Worm (Caenorhabditis elegans) whole organism, L1 larva: ENCODE data around the gene T13H5.1.

ENCODE experiments used
- C16A3.4 ChIP-seq: fragments of 150-350 bp; optimal IDR thresholded peaks from 2 replicates; lab custom pipeline; 2014; ENCODE audit warnings: missing biosample characterization, missing genetic modification characterization
- C34B4.2 ChIP-seq: sonication (generic microtip); optimal IDR thresholded peaks from 2 replicates; lab custom pipeline; 2017; ENCODE audit warnings: mild to moderate bottlenecking, missing genetic modification characterization, missing compliant biosample characterization
- F16B12.6 ChIP-seq: fragments of 150-350 bp; optimal IDR thresholded peaks from 2 replicates; lab custom pipeline; 2014; ENCODE audit warnings: missing biosample characterization, missing genetic modification characterization
- ceh-63 ChIP-seq: fragments of 200-800 bp; sonication (Bioruptor generic); optimal IDR thresholded peaks from 2 replicates; lab custom pipeline; 2018; ENCODE audit warnings: mild to moderate bottlenecking, missing genetic modification characterization, missing compliant biosample characterization
- ceh-88 ChIP-seq: fragments of 200-800 bp; sonication (Bioruptor generic); IDR thresholded peaks from 2 replicates; pipeline ENCODE4 v1.3.6; 2022; ENCODE audit warnings: missing genetic modification characterization, missing compliant biosample characterization
- ces-1 ChIP-seq: fragments of 150-350 bp; optimal IDR thresholded peaks from 2 replicates; lab custom pipeline; 2014; ENCODE audit warnings: missing biosample characterization, missing genetic modification reagents, missing genetic modification characterization
- dsc-1 ChIP-seq: sonication (generic microtip); optimal IDR thresholded peaks from 2 replicates; lab custom pipeline; 2016; ENCODE audit warnings: mild to moderate bottlenecking, missing genetic modification characterization, missing compliant biosample characterization
- efl-1 ChIP-seq, 4 experiments: fragments of 150-350 bp; optimal IDR thresholded peaks in 3 of 4; peaks in 1 of 4; 1 replicate in 1 of 4; 2 replicates in 3 of 4; lab custom pipeline; 2014; ENCODE audit warnings: missing biosample characterization in 2 of 4, missing genetic modification characterization in 2 of 4, missing genetic modification reagents in 2 of 4
- elt-2 ChIP-seq: sonication (generic microtip); optimal IDR thresholded peaks from 2 replicates; lab custom pipeline; 2016; ENCODE audit warnings: missing genetic modification characterization, mild to moderate bottlenecking, inconsistent platforms, missing compliant biosample characterization, missing genetic modification reagents
- ets-5 ChIP-seq: fragments of 200-800 bp; sonication (Bioruptor generic); IDR thresholded peaks from 2 replicates; pipeline ENCODE4 v1.3.6; 2022; ENCODE audit warnings: missing genetic modification characterization, missing compliant biosample characterization
- fos-1 ChIP-seq: fragments of 150-350 bp; optimal IDR thresholded peaks from 2 replicates; lab custom pipeline; 2014; ENCODE audit warnings: missing biosample characterization, missing genetic modification characterization
- hlh-17 ChIP-seq: fragments of 200-800 bp; sonication (Bioruptor generic); optimal IDR thresholded peaks from 2 replicates; lab custom pipeline; 2018; ENCODE audit warnings: missing genetic modification characterization, mild to moderate bottlenecking, missing compliant biosample characterization, moderate library complexity, borderline replicate concordance
- hlh-4 ChIP-seq: sonication (generic microtip); optimal IDR thresholded peaks from 2 replicates; lab custom pipeline; 2016; ENCODE audit warnings: mild to moderate bottlenecking, missing genetic modification characterization, missing compliant biosample characterization
- jun-1 ChIP-seq: fragments of 150-350 bp; optimal IDR thresholded peaks from 2 replicates; lab custom pipeline; 2014; ENCODE audit warnings: missing biosample characterization, missing genetic modification reagents, missing genetic modification characterization
- lin-13 ChIP-seq: fragments of 150-350 bp; optimal IDR thresholded peaks from 2 replicates; lab custom pipeline; 2014; ENCODE audit warnings: missing biosample characterization, missing genetic modification reagents, missing genetic modification characterization
- lin-14 ChIP-seq: fragments of 200-800 bp; sonication (Bioruptor generic); optimal IDR thresholded peaks from 2 replicates; lab custom pipeline; 2018; ENCODE audit warnings: mild to moderate bottlenecking, missing genetic modification characterization, moderate library complexity, missing compliant biosample characterization
- lin-35 ChIP-seq, 2 experiments: fragments of 150-350 bp; optimal IDR thresholded peaks; 2 replicates each; lab custom pipeline; 2014; ENCODE audit warnings: missing biosample characterization in 2 of 2, missing genetic modification characterization in 2 of 2, missing genetic modification reagents in 2 of 2
- lsy-2 ChIP-seq, 2 experiments: fragments of 150-350 bp; optimal IDR thresholded peaks; 2 replicates each; lab custom pipeline; 2014; ENCODE audit warnings: missing biosample characterization in 2 of 2, missing genetic modification characterization in 2 of 2
- mdl-1 ChIP-seq, 2 experiments: fragments of 150-350 bp; optimal IDR thresholded peaks; 2 replicates each; lab custom pipeline; 2014 to 2017; ENCODE audit warnings: missing biosample characterization in 2 of 2, missing genetic modification characterization in 2 of 2, inconsistent platforms in 1 of 2
- nhr-19 ChIP-seq: fragments of 200-800 bp; sonication (Bioruptor generic); conservative IDR thresholded peaks from 2 replicates; pipeline ENCODE4 v1.3.6; 2022; ENCODE audit warnings: missing genetic modification characterization, missing compliant biosample characterization
- nhr-20 ChIP-seq: sonication (generic microtip); optimal IDR thresholded peaks from 2 replicates; lab custom pipeline; 2016; ENCODE audit warnings: mild to moderate bottlenecking, missing genetic modification characterization, missing compliant biosample characterization
- nhr-47 ChIP-seq: sonication (generic microtip); optimal IDR thresholded peaks from 2 replicates; lab custom pipeline; 2016; ENCODE audit warnings: mild to moderate bottlenecking, missing genetic modification characterization, moderate library complexity, missing compliant biosample characterization
- nhr-71 ChIP-seq: sonication (generic microtip); optimal IDR thresholded peaks from 2 replicates; lab custom pipeline; 2016; ENCODE audit warnings: mild to moderate bottlenecking, missing genetic modification characterization, moderate library complexity, missing compliant biosample characterization
- nhr-84 ChIP-seq: sonication (generic microtip); optimal IDR thresholded peaks from 2 replicates; lab custom pipeline; 2017; ENCODE audit warnings: missing biosample characterization, missing genetic modification characterization
- pag-3 ChIP-seq: sonication (generic microtip); optimal IDR thresholded peaks from 2 replicates; lab custom pipeline; 2017; ENCODE audit warnings: missing genetic modification characterization, mild to moderate bottlenecking, missing compliant biosample characterization, antibody characterized with exemption, borderline replicate concordance; ENCODE audit not compliant: insufficient read depth
- rnt-1 ChIP-seq: sonication (generic microtip); optimal IDR thresholded peaks from 2 replicates; lab custom pipeline; 2016; ENCODE audit warnings: mild to moderate bottlenecking, missing genetic modification characterization, moderate library complexity, missing compliant biosample characterization
- snu-23 ChIP-seq: sonication (generic microtip); optimal IDR thresholded peaks from 2 replicates; lab custom pipeline; 2016; ENCODE audit warnings: missing genetic modification characterization, missing compliant biosample characterization
- tbx-2 ChIP-seq: sonication (generic microtip); optimal IDR thresholded peaks from 2 replicates; lab custom pipeline; 2016; ENCODE audit warnings: missing genetic modification characterization, missing compliant biosample characterization
- unc-130 ChIP-seq: fragments of 150-350 bp; optimal IDR thresholded peaks from 2 replicates; lab custom pipeline; 2017; ENCODE audit warnings: missing biosample characterization, missing genetic modification characterization, inconsistent platforms
- unc-86 ChIP-seq: sonication (generic microtip); optimal IDR thresholded peaks from 2 replicates; lab custom pipeline; 2016; ENCODE audit warnings: missing genetic modification characterization, missing compliant biosample characterization
- unc-98 ChIP-seq: fragments of 200-800 bp; sonication (Bioruptor generic); IDR thresholded peaks from 2 replicates; pipeline ENCODE4 v1.3.6; 2022; ENCODE audit warnings: missing genetic modification characterization, missing compliant biosample characterization
- vab-15 ChIP-seq: sonication (generic microtip); optimal IDR thresholded peaks from 2 replicates; lab custom pipeline; 2017; ENCODE audit warnings: missing genotype, mild to moderate bottlenecking, missing genetic modification characterization, missing compliant biosample characterization
- xbp-1 ChIP-seq: sonication (generic microtip); optimal IDR thresholded peaks from 2 replicates; lab custom pipeline; 2016; ENCODE audit warnings: missing genetic modification characterization, missing compliant biosample characterization
- zag-1 ChIP-seq: fragments of 150-350 bp; optimal IDR thresholded peaks from 2 replicates; lab custom pipeline; 2014; ENCODE audit warnings: missing biosample characterization, missing genetic modification characterization
- ztf-11 ChIP-seq, 2 experiments: sonication (generic microtip); optimal IDR thresholded peaks; 2 replicates each; lab custom pipeline; 2016 to 2017; ENCODE audit warnings: missing genetic modification characterization in 2 of 2, missing biosample characterization in 1 of 2, missing compliant biosample characterization in 1 of 2
- ztf-4 ChIP-seq: fragments of 150-350 bp; optimal IDR thresholded peaks from 2 replicates; lab custom pipeline; 2014; ENCODE audit warnings: missing biosample characterization, missing genetic modification characterization

T13H5.1 gene

DNA sequence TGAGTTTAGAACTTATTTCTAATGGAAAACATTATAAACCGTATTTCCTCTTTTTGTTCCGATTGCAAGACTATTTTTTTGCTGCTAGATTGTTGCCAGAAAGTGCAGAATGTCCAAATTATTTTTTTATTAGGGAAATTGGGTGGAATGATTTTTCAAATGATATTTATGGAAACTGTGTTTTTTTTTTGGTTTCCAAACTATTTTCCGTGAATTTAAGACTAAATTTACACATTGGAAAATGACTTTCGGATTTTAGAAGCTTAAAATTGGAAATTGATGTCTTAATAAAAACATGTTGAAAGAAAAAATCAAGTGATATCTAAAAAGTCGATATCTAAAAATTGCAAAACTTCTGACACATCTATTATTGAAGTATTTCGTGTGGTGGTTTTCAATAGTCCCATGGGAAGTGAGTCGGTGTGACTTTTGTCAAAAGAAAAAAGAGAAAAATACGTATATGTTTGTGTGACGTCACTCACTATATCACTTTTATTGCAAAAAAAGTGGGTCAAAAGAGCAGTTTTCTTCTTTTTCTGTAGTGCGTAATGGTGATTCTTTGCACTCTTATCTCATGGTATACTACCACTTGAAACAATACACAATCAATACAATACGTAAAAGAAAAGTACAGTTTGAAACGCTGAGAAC lies 4.7 kb downstream of the T13H5.1 start:
- TF ChIP-seq lin-14 (GFP tag; lab: Kevin White, UChicago) = peak; percentile 58
- no peak for TF ChIP-seq ets-5
- TF ChIP-seq ceh-63 (GFP tag; lab: Kevin White, UChicago) = no peak
- no peak for TF ChIP-seq zag-1
- peak in 1 of 2 experiments; percentile 13 for TF ChIP-seq lsy-2 (tag; optimal IDR thresholded peaks at IDR 0.05; lab: Kevin White, UChicago)
- TF ChIP-seq F16B12.6 (tag; lab: Kevin White, UChicago) = no peak
- no peak for TF ChIP-seq vab-15 (tag; lab: Kevin White, UChicago)
- peak; percentile 23 for TF ChIP-seq nhr-71 (tag; lab: Kevin White, UChicago)

DNA sequence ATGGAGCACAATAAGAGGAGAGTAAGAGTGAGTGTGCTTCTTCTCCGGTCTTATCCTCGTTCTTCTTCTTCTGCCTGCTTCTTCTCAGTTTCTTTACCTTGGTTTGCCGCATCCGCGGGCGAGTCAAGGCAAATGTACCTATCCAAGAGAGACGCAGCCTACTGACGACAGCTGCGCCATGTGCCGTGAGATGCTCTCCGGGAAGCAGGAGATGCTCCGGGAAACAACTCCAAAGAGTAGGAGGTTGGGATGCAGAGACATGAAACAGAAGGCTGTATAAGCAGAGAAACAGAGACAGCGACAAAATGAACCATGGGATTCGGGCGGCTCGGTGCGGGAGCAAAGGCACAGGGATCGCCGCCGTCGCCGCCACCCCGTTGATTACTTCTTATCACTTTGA lies 9.8 kb downstream of the T13H5.1 start:
- TF ChIP-seq nhr-47 (tag; lab: Kevin White, UChicago) (peak; percentile 0), ztf-11 (tag; optimal IDR thresholded peaks at IDR 0.05; lab: Kevin White, UChicago) (no peak), unc-130 (tag; lab: Kevin White, UChicago) (peak; percentile 40), hlh-4 (no peak), elt-2 (tag; lab: Kevin White, UChicago) (no peak), nhr-84 (tag; lab: Kevin White, UChicago) (no peak), tbx-2 (tag; lab: Kevin White, UChicago) (peak; percentile 13), lin-14 (GFP tag; lab: Kevin White, UChicago) (peak; percentile 78), dsc-1 (tag; lab: Kevin White, UChicago) (peak; percentile 8), ces-1 (GFP tag; lab: Kevin White, UChicago) (no peak), nhr-19 (peak; percentile 41), rnt-1 (tag; lab: Kevin White, UChicago) (peak; percentile 74), snu-23 (GFP tag; lab: Kevin White, UChicago) (peak; percentile 56), nhr-71 (tag; lab: Kevin White, UChicago) (peak; percentile 73), nhr-20 (tag; lab: Kevin White, UChicago) (peak; percentile 31), fos-1 (no peak), unc-86 (tag; lab: Kevin White, UChicago) (no peak), lsy-2 (tag; optimal IDR thresholded peaks at IDR 0.05; lab: Kevin White, UChicago) (peak in 1 of 2 experiments; percentile 34), pag-3 (tag; lab: Kevin White, UChicago) (peak; percentile 55)

DNA sequence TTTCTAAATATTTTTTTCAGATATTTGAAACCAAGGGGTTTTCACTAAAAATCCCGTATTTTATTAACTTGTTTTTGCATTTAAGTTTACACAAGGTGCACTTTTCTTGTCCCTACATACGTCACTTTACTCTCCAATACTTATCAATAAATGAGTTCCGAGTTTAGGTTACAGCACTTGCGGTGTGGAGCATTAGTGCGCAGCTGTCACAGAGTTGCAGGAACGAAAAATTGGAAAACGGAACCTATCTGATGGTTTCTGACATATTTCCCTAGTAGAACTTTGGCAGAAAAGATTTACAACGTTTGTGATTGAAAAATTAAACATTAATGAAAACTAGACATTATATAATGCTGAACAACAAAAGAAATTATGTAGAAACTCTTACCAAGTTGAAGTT lies 10.7 kb downstream of the T13H5.1 start:
- TF ChIP-seq mdl-1 (tag; optimal IDR thresholded peaks at IDR 0.05; lab: Kevin White, UChicago) (no peak), lin-35 (GFP tag; optimal IDR thresholded peaks at IDR 0.05; lab: Kevin White, UChicago) (no peak)

DNA sequence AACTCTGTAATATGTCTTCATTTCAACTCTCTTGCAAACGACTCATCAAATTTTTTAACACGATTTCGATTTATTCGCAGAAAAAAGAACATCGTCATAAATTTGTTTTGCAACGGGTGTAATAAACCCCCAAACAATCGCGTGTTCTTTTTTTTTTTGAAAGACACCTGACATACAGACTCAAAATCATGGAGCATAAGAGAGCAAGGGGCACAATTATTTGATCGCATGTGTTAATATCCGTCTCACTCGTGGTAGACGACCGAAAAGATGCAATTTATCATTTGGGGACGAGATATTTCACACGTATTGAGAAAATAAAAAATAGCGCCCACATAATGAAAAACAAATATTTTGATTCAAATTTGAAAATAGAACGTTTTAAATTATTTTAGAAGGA lies 12.7 kb downstream of the T13H5.1 start:
- TF ChIP-seq C16A3.4 (tag; lab: Kevin White, UChicago) = no peak
- no peak for TF ChIP-seq F16B12.6 (tag; lab: Kevin White, UChicago)
- no peak for TF ChIP-seq ztf-4 (tag; lab: Kevin White, UChicago)
- TF ChIP-seq lsy-2 (tag; optimal IDR thresholded peaks at IDR 0.05; lab: Kevin White, UChicago) = peak in 1 of 2 experiments; percentile 25
- TF ChIP-seq mdl-1 (tag; optimal IDR thresholded peaks at IDR 0.05; lab: Kevin White, UChicago) = no peak
- peak; percentile 74 for TF ChIP-seq lin-14 (GFP tag; lab: Kevin White, UChicago)
- TF ChIP-seq lin-13 (GFP tag; lab: Kevin White, UChicago) = no peak
- TF ChIP-seq hlh-17 (GFP tag; lab: Kevin White, UChicago) = no peak
- no peak for TF ChIP-seq ceh-88 (GFP tag; lab: Robert Waterston, UW)
- TF ChIP-seq efl-1 (optimal IDR thresholded peaks at IDR 0.05; lab: Kevin White, UChicago) = no peak
- peak in 1 of 2 experiments; percentile 58 for TF ChIP-seq efl-1 (GFP tag; optimal IDR thresholded peaks at IDR 0.05 in 1 of 2; lab: Kevin White, UChicago)
- no peak for TF ChIP-seq jun-1 (tag; lab: Kevin White, UChicago)
- peak; percentile 56 for TF ChIP-seq rnt-1 (tag; lab: Kevin White, UChicago)
- no peak for TF ChIP-seq C34B4.2
- no peak for TF ChIP-seq unc-98 (GFP tag; lab: Robert Waterston, UW)
- peak; percentile 28 for TF ChIP-seq nhr-71 (tag; lab: Kevin White, UChicago)
- no peak for TF ChIP-seq xbp-1 (tag; lab: Kevin White, UChicago)
- 0 out of 2 replicates have a peak, but pooled peaks have one; percentile 31 for TF ChIP-seq nhr-19
